Fruit fly (Drosophila melanogaster) whole organism, adult: ENCODE results near the gene Pak.
A peak's percentile ranks its signal among the peaks of the same experiment; 100 is the strongest.

Experiments used
- CG11617 ChIP-seq: fragments of 200-800 bp; sonication (Bioruptor generic); optimal IDR thresholded peaks from 2 replicates; lab custom pipeline; 2017; ENCODE audit warnings: mild to moderate bottlenecking, missing biosample characterization, missing genetic modification reagents, missing genetic modification characterization
- CG12768 ChIP-seq: fragments of 200-800 bp; sonication (Bioruptor generic); optimal IDR thresholded peaks from 2 replicates; lab custom pipeline; 2017; ENCODE audit warnings: missing biosample characterization, missing genetic modification characterization, mild to moderate bottlenecking, moderate library complexity, missing genetic modification reagents
- CG14711 ChIP-seq: fragments of 200-800 bp; sonication (Bioruptor generic); optimal IDR thresholded peaks from 2 replicates; lab custom pipeline; 2018; ENCODE audit warnings: missing biosample characterization, mild to moderate bottlenecking, missing genetic modification characterization, moderate library complexity
- CG1620 ChIP-seq: fragments of 200-800 bp; sonication (Bioruptor generic); optimal IDR thresholded peaks from 2 replicates; lab custom pipeline; 2016; ENCODE audit warnings: missing biosample characterization, missing genetic modification characterization
- CG33017 ChIP-seq: fragments of 200-800 bp; sonication (Bioruptor generic); optimal IDR thresholded peaks from 2 replicates; lab custom pipeline; 2018; ENCODE audit warnings: missing biosample characterization, mild to moderate bottlenecking, missing genetic modification characterization, moderate library complexity
- CG5204 ChIP-seq: fragments of 200-800 bp; sonication (Bioruptor generic); optimal IDR thresholded peaks from 2 replicates; lab custom pipeline; 2016; ENCODE audit warnings: missing biosample characterization, missing genetic modification characterization
- CG7045 ChIP-seq: fragments of 200-800 bp; sonication (Bioruptor generic); optimal IDR thresholded peaks from 2 replicates; lab custom pipeline; 2017; ENCODE audit warnings: missing biosample characterization, mild to moderate bottlenecking, missing genetic modification characterization
- CG7101 ChIP-seq: fragments of 200-800 bp; sonication (Bioruptor generic); optimal IDR thresholded peaks from 2 replicates; lab custom pipeline; 2018; ENCODE audit warnings: missing biosample characterization, mild to moderate bottlenecking, missing genetic modification characterization, moderate library complexity
- Clk ChIP-seq: fragments of 200-800 bp; sonication (Bioruptor generic); optimal IDR thresholded peaks from 2 replicates; lab custom pipeline; 2017; ENCODE audit warnings: missing biosample characterization, missing genetic modification characterization
- Crg-1 ChIP-seq: fragments of 200-800 bp; sonication (Bioruptor generic); optimal IDR thresholded peaks from 2 replicates; lab custom pipeline; 2016; ENCODE audit warnings: missing biosample characterization, missing genetic modification characterization
- Hr96 ChIP-seq: fragments of 200-800 bp; sonication (Bioruptor generic); optimal IDR thresholded peaks from 2 replicates; lab custom pipeline; 2016; ENCODE audit warnings: missing biosample characterization, missing genetic modification characterization
- Mnt ChIP-seq: fragments of 200-800 bp; sonication (Bioruptor generic); optimal IDR thresholded peaks from 2 replicates; lab custom pipeline; 2016; ENCODE audit warnings: missing biosample characterization, mild to moderate bottlenecking, missing genetic modification characterization
- bab1 ChIP-seq: fragments of 200-800 bp; sonication (Bioruptor generic); optimal IDR thresholded peaks from 3 replicates; lab custom pipeline; 2019; ENCODE audit warnings: missing biosample characterization, mild to moderate bottlenecking, missing genetic modification characterization, moderate library complexity
- cic ChIP-seq: fragments of 200-800 bp; sonication (Bioruptor generic); optimal IDR thresholded peaks from 2 replicates; lab custom pipeline; 2017; ENCODE audit warnings: missing biosample characterization, mild to moderate bottlenecking, missing genetic modification characterization, moderate library complexity
- cnc ChIP-seq, 2 experiments: fragments of >200 bp; optimal IDR thresholded peaks; 2 replicates each; lab custom pipeline; 2017
- kay ChIP-seq: fragments of 200-800 bp; sonication (Bioruptor generic); peaks from one replicate; lab custom pipeline; 2016; ENCODE audit warnings: missing biosample characterization, missing genetic modification characterization, borderline replicate concordance
- ovo ChIP-seq: fragments of 200-800 bp; sonication (Bioruptor generic); optimal IDR thresholded peaks from 2 replicates; lab custom pipeline; 2016; ENCODE audit warnings: missing biosample characterization, missing genetic modification characterization
- pad ChIP-seq: fragments of 200-800 bp; sonication (Bioruptor generic); optimal IDR thresholded peaks from 3 replicates; lab custom pipeline; 2017; ENCODE audit warnings: missing biosample characterization, missing genetic modification characterization, mild to moderate bottlenecking, moderate library complexity, missing genetic modification reagents
- tj ChIP-seq: fragments of 200-800 bp; sonication (Bioruptor generic); optimal IDR thresholded peaks from 3 replicates; lab custom pipeline; 2017; ENCODE audit warnings: missing biosample characterization, mild to moderate bottlenecking, missing genetic modification characterization, moderate library complexity
- toe ChIP-seq: fragments of 200-800 bp; sonication (Bioruptor generic); optimal IDR thresholded peaks from 2 replicates; lab custom pipeline; 2016; ENCODE audit warnings: missing biosample characterization, missing genetic modification characterization

The Pak gene

DNA sequence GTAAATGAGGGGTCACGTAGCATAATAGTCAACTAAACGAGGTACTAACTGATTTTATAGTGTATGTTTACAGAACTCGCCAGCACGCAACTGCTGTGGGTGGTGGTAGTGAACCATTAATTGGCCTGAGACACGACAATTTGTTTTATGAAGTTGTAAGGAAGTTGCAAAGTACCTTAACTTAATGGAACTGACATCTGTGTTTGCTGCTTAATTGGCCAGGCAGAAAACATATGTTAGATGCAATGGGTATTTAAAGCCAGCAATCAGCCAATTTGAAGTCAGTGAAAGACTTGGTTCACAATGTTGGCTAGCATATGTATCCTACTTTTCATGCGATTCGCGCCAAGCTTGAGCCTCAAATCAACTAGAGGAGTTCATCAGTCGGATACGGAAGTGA, 9.0 kb upstream of the Pak start, which contains the start of gene CG17917:
Gene CG17917 (plus strand): TSS at position 301 of the 400 bp plus-strand sequence.
- no peak for TF ChIP-seq tj (GFP tag; lab: Kevin White, UChicago)
- no peak for TF ChIP-seq cnc (optimal IDR thresholded peaks at IDR 0.05; lab: Kevin White, UChicago)
- TF ChIP-seq CG11617 (GFP tag; lab: Kevin White, UChicago), result no peak
- no peak for TF ChIP-seq ovo
- no peak for TF ChIP-seq CG5204 (GFP tag; lab: Kevin White, UChicago)
- TF ChIP-seq kay, result no peak
- TF ChIP-seq CG7101 (tag; lab: Kevin White, UChicago), result no peak
- no peak for TF ChIP-seq Clk (GFP tag; lab: Kevin White, UChicago)
- TF ChIP-seq CG12768, result no peak
- TF ChIP-seq CG1620 (GFP tag; lab: Kevin White, UChicago), result no peak
- TF ChIP-seq bab1 (GFP tag; lab: Kevin White, UChicago), result no peak
- TF ChIP-seq pad (GFP tag; lab: Kevin White, UChicago), result no peak
- no peak for TF ChIP-seq Crg-1 (GFP tag; lab: Kevin White, UChicago)
- no peak for TF ChIP-seq CG14711
- no peak for TF ChIP-seq cic
- TF ChIP-seq Hr96 (GFP tag; lab: Kevin White, UChicago), result no peak
- TF ChIP-seq CG33017 (tag; lab: Kevin White, UChicago), result no peak
- TF ChIP-seq CG7045 (GFP tag; lab: Kevin White, UChicago), result no peak
- no peak for TF ChIP-seq Mnt (GFP tag; lab: Kevin White, UChicago)
- no peak for TF ChIP-seq toe (GFP tag; lab: Kevin White, UChicago)

- TF ChIP-seq pad (GFP tag; lab: Kevin White, UChicago), result no peak
- no peak for TF ChIP-seq Crg-1 (GFP tag; lab: Kevin White, UChicago)
- no peak for TF ChIP-seq CG1620 (GFP tag; lab: Kevin White, UChicago)
- TF ChIP-seq kay, result no peak
- no peak for TF ChIP-seq CG7045 (GFP tag; lab: Kevin White, UChicago)
- TF ChIP-seq CG7101 (tag; lab: Kevin White, UChicago), result no peak
- TF ChIP-seq CG12768, result no peak
- no peak for TF ChIP-seq CG5204 (GFP tag; lab: Kevin White, UChicago)
- TF ChIP-seq CG14711, result no peak
- no peak for TF ChIP-seq CG11617 (GFP tag; lab: Kevin White, UChicago)
- no peak for TF ChIP-seq bab1 (GFP tag; lab: Kevin White, UChicago)
- TF ChIP-seq Mnt (GFP tag; lab: Kevin White, UChicago), result no peak
- no peak for TF ChIP-seq Clk (GFP tag; lab: Kevin White, UChicago)
- TF ChIP-seq cic, result no peak
- TF ChIP-seq tj (GFP tag; lab: Kevin White, UChicago), result no peak
- TF ChIP-seq CG33017 (tag; lab: Kevin White, UChicago), result no peak
- TF ChIP-seq Hr96 (GFP tag; lab: Kevin White, UChicago), result no peak
- no peak for TF ChIP-seq ovo
- no peak for TF ChIP-seq cnc (optimal IDR thresholded peaks at IDR 0.05; lab: Kevin White, UChicago)
These were observed 8.0 kb upstream of the Pak start, which contains the start of gene CG10298 for dm6 chr3R:6342702-6343101. Gene CG10298 (plus strand): TSS chr3R:6343002.

DNA sequence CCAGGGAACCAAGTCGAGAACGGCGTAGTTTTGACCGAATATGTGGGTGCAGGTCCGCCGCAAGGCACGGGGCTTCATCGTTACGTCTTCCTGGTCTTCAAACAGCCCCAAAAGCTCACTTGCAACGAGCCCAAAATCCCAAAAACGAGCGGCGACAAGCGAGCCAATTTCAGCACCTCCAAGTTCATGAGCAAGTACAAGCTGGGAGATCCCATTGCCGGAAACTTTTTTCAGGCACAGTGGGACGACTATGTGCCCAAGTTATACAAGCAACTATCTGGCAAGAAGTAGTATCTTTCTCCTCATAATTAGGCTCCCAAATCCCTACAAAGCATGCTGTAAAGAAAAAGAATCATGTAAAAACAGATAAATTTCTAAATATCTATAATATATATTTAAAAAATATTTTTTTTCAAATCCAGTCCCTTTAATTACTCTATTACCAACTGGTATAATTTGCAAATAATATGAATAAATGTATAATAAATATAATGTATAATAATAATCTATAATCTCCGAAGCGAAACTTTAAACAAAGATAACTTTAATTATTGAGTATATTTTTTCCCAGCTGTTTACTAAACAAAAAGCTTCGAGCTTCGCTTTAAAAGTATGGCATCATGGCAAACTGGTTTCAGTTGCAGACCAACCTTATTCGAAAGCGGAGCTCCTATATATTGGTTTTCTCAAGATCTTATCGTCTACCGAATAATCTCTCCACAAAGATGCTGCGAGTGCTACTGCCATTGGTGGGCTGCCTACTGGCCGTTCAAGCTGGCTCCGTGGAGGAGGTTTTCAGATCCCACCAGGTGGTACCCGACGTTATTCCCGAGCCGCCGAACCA, 7.1 kb upstream of the Pak start, which contains the start of gene CG17919:
Gene CG17919 (plus strand): TSS at position 634 of the 844 bp plus-strand sequence.
- TF ChIP-seq CG14711, result no peak
- no peak for TF ChIP-seq CG33017 (tag; lab: Kevin White, UChicago)
- no peak for TF ChIP-seq Hr96 (GFP tag; lab: Kevin White, UChicago)
- no peak for TF ChIP-seq ovo
- TF ChIP-seq CG7101 (tag; lab: Kevin White, UChicago), result no peak
- no peak for TF ChIP-seq CG7045 (GFP tag; lab: Kevin White, UChicago)

DNA sequence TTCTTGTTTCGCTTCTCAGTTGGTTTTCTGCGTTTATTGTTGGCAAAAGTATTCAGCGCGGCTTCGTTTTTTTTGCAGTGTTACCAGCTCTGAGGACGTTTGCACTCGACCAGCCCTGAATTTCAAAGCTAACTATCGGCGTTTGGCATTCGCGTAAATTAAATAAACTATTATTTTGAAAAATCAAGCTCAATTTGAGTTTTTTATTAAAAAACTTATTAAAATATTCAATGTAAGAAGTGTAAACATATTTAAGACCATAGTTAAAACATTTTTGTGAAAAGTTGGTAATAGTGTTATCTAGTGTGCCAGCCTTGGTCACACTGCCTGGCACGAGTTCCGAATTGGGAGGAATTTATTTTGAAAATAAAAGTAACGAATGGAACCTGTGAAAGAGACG, 4.9 kb upstream of the Pak start, which contains the start of the genes SmD2 and CG18048:
Gene SmD2 (minus strand): TSS at position 98 of the 400 bp plus-strand sequence.
Gene CG18048 (plus strand): TSS at position 298 of the 400 bp plus-strand sequence.
- TF ChIP-seq kay (no peak), CG12768 (peak; percentile 7), CG1620 (GFP tag; lab: Kevin White, UChicago) (peak; percentile 23), CG7045 (GFP tag; lab: Kevin White, UChicago) (no peak), cic (no peak), Mnt (GFP tag; lab: Kevin White, UChicago) (peak; percentile 65), Clk (GFP tag; lab: Kevin White, UChicago) (no peak), ovo (no peak), CG11617 (GFP tag; lab: Kevin White, UChicago) (no peak), CG5204 (GFP tag; lab: Kevin White, UChicago) (peak; percentile 18), toe (GFP tag; lab: Kevin White, UChicago) (no peak), CG33017 (tag; lab: Kevin White, UChicago) (no peak), CG7101 (tag; lab: Kevin White, UChicago) (no peak), tj (GFP tag; lab: Kevin White, UChicago) (peak; percentile 6), bab1 (GFP tag; lab: Kevin White, UChicago) (peak; percentile 24), CG14711 (peak; percentile 14), Crg-1 (GFP tag; lab: Kevin White, UChicago) (no peak), cnc (optimal IDR thresholded peaks at IDR 0.05; lab: Kevin White, UChicago) (no peak), pad (GFP tag; lab: Kevin White, UChicago) (no peak), Hr96 (GFP tag; lab: Kevin White, UChicago) (peak; percentile 6)

DNA sequence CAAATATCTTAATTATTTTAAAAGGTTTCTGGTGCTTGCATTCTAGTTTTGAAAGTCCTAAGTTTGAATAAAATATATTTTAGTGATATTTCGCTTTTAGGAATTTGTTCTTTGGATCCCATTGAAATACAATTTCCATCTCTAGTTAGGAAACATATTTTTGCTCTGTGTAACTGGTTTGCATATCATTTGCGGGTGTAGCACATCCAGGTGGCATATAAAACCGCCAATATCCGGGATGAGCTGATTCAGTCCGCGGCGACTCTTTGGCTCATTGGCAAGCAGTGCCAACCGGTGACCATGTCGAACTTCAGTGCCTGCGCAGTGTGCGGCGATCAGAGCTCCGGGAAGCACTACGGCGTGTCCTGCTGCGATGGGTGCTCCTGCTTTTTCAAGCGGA, 1.8 kb upstream of the Pak start, which contains the start of gene Hr83:
Gene Hr83 (plus strand): TSS at position 301 of the 400 bp plus-strand sequence.
- TF ChIP-seq cnc (optimal IDR thresholded peaks at IDR 0.05; lab: Kevin White, UChicago) (no peak), CG1620 (GFP tag; lab: Kevin White, UChicago) (no peak), Mnt (GFP tag; lab: Kevin White, UChicago) (no peak), CG33017 (tag; lab: Kevin White, UChicago) (no peak), CG14711 (no peak), CG12768 (no peak), CG5204 (GFP tag; lab: Kevin White, UChicago) (no peak), CG7101 (tag; lab: Kevin White, UChicago) (no peak), cic (no peak), Clk (GFP tag; lab: Kevin White, UChicago) (no peak), CG7045 (GFP tag; lab: Kevin White, UChicago) (no peak), pad (GFP tag; lab: Kevin White, UChicago) (no peak), Hr96 (GFP tag; lab: Kevin White, UChicago) (no peak), bab1 (GFP tag; lab: Kevin White, UChicago) (no peak)
